Worm (Caenorhabditis elegans) whole organism, young adult: Measurements from ENCODE around the gene sftb-1.

ENCODE experiments used
- B0336.3 ChIP-seq: fragments of 200-800 bp; sonication (Bioruptor generic); IDR thresholded peaks from 2 replicates; pipeline ENCODE4 v1.3.6; 2022; ENCODE audit warnings: missing genetic modification characterization, missing compliant biosample characterization
- F23B12.7 ChIP-seq: sonication (generic microtip); optimal IDR thresholded peaks from 2 replicates; lab custom pipeline; 2017; ENCODE audit warnings: missing genetic modification characterization, mild to moderate bottlenecking, missing compliant biosample characterization, antibody characterized with exemption, moderate library complexity; ENCODE audit not compliant: insufficient read depth
- F33H1.4 ChIP-seq: fragments of 200-800 bp; sonication (Bioruptor generic); IDR thresholded peaks from 2 replicates; pipeline ENCODE4 v1.3.6; 2022; ENCODE audit warnings: missing genetic modification reagents, missing genetic modification characterization, missing compliant biosample characterization
- F49E8.2 ChIP-seq: sonication (generic microtip); optimal IDR thresholded peaks from 3 replicates; lab custom pipeline; 2017; ENCODE audit warnings: missing genetic modification characterization, mild to moderate bottlenecking, missing compliant biosample characterization, antibody characterized with exemption, moderate library complexity; ENCODE audit not compliant: insufficient read depth
- F52B5.7 ChIP-seq: sonication (generic microtip); optimal IDR thresholded peaks from 2 replicates; lab custom pipeline; 2016; ENCODE audit warnings: mild to moderate bottlenecking, missing genetic modification characterization, missing compliant biosample characterization
- F57A8.1 ChIP-seq: fragments of 200-800 bp; sonication (Bioruptor generic); optimal IDR thresholded peaks from 2 replicates; lab custom pipeline; 2018; ENCODE audit warnings: mild to moderate bottlenecking, missing genetic modification characterization, moderate library complexity, missing compliant biosample characterization
- T26A5.8 ChIP-seq: sonication (generic microtip); optimal IDR thresholded peaks from 2 replicates; lab custom pipeline; 2016; ENCODE audit warnings: missing genetic modification characterization, missing compliant biosample characterization
- Y53F4B.3 ChIP-seq: fragments of 200-800 bp; sonication (Bioruptor generic); IDR thresholded peaks from 2 replicates; pipeline ENCODE4 v1.3.6; 2022; ENCODE audit warnings: missing genetic modification reagents, missing genetic modification characterization, missing compliant biosample characterization
- Y67H2A.10 ChIP-seq: fragments of 200-800 bp; sonication (Bioruptor generic); conservative IDR thresholded peaks from 2 replicates; pipeline ENCODE4 v1.3.6; 2022; ENCODE audit warnings: missing genetic modification reagents, missing genetic modification characterization, missing compliant biosample characterization
- ama-1 ChIP-seq, 3 experiments: fragments of 150-350 bp in 1 of 3; sonication (generic microtip) in 2 of 3; optimal IDR thresholded peaks; 2 replicates each; lab custom pipeline; 2014 to 2018; ENCODE audit warnings: missing biosample characterization in 2 of 3, missing genetic modification characterization in 2 of 3, missing genetic modification reagents in 2 of 3
- aptf-2 ChIP-seq: fragments of 200-800 bp; sonication (Bioruptor generic); conservative IDR thresholded peaks from 2 replicates; pipeline ENCODE4 v1.3.6; 2022; ENCODE audit warnings: missing genetic modification reagents, missing genetic modification characterization, missing compliant biosample characterization
- bed-1 ChIP-seq: fragments of 200-800 bp; sonication (Bioruptor generic); IDR thresholded peaks from 2 replicates; pipeline ENCODE4 v1.3.6; 2022; ENCODE audit warnings: missing genetic modification reagents, missing genetic modification characterization, missing compliant biosample characterization
- ccch-3 ChIP-seq: fragments of 200-800 bp; sonication (Bioruptor generic); optimal IDR thresholded peaks from 2 replicates; lab custom pipeline; 2018; ENCODE audit warnings: mild to moderate bottlenecking, missing genetic modification characterization, missing compliant biosample characterization
- chd-7 ChIP-seq: sonication (generic microtip); optimal IDR thresholded peaks from 2 replicates; lab custom pipeline; 2016; ENCODE audit warnings: mild to moderate bottlenecking, missing genetic modification characterization, moderate library complexity, missing compliant biosample characterization
- die-1 ChIP-seq: sonication (generic microtip); optimal IDR thresholded peaks from 2 replicates; lab custom pipeline; 2016; ENCODE audit warnings: missing genotype, mild to moderate bottlenecking, missing genetic modification characterization, missing compliant biosample characterization
- efl-1 ChIP-seq: fragments of 150-350 bp; optimal IDR thresholded peaks from 2 replicates; lab custom pipeline; 2014; ENCODE audit warnings: missing biosample characterization, missing genetic modification reagents, missing genetic modification characterization
- him-1 ChIP-seq: sonication (generic microtip); optimal IDR thresholded peaks from 2 replicates; lab custom pipeline; 2016; ENCODE audit warnings: missing genotype, missing genetic modification reagents, missing genetic modification characterization, missing compliant biosample characterization
- let-526 ChIP-seq: fragments of 200-800 bp; sonication (Bioruptor generic); IDR thresholded peaks from 2 replicates; pipeline ENCODE4 v1.3.6; 2022; ENCODE audit warnings: missing genetic modification reagents, missing genetic modification characterization, missing compliant biosample characterization
- let-607 ChIP-seq, 2 experiments: fragments of 200-800 bp in 1 of 2; sonication (Bioruptor generic) in 1 of 2; sonication (generic microtip) in 1 of 2; optimal IDR thresholded peaks; 2 replicates each; lab custom pipeline; 2016 to 2018; ENCODE audit warnings: mild to moderate bottlenecking in 2 of 2, missing compliant biosample characterization in 2 of 2, missing genetic modification characterization in 2 of 2, moderate library complexity in 2 of 2, missing genotype in 1 of 2
- lin-26 ChIP-seq: fragments of 200-800 bp; sonication (Bioruptor generic); IDR thresholded peaks from 2 replicates; pipeline ENCODE4 v1.3.6; 2022; ENCODE audit warnings: missing genetic modification reagents, missing genetic modification characterization, missing compliant biosample characterization
- lir-1 ChIP-seq: fragments of 200-800 bp; sonication (Bioruptor generic); conservative IDR thresholded peaks from 2 replicates; pipeline ENCODE4 v1.3.6; 2022; ENCODE audit warnings: missing genetic modification reagents, missing genetic modification characterization, missing compliant biosample characterization
- lsl-1 ChIP-seq: fragments of 200-800 bp; sonication (Bioruptor generic); optimal IDR thresholded peaks from 2 replicates; lab custom pipeline; 2018; ENCODE audit warnings: mild to moderate bottlenecking, missing genetic modification characterization, moderate library complexity, missing compliant biosample characterization
- madf-10 ChIP-seq: sonication (generic microtip); optimal IDR thresholded peaks from 2 replicates; lab custom pipeline; 2016; ENCODE audit warnings: mild to moderate bottlenecking, missing genetic modification characterization, missing compliant biosample characterization
- madf-6 ChIP-seq: fragments of 200-800 bp; sonication (Bioruptor generic); IDR thresholded peaks from 2 replicates; pipeline ENCODE4 v1.3.6; 2022; ENCODE audit warnings: missing genetic modification reagents, missing genetic modification characterization, missing compliant biosample characterization
- mcd-1 ChIP-seq: fragments of 200-800 bp; sonication (Bioruptor generic); IDR thresholded peaks from 2 replicates; pipeline ENCODE4 v1.3.6; 2022; ENCODE audit warnings: missing genetic modification reagents, missing genetic modification characterization, missing compliant biosample characterization
- mel-28 ChIP-seq: sonication (generic microtip); optimal IDR thresholded peaks from 2 replicates; lab custom pipeline; 2016; ENCODE audit warnings: borderline replicate concordance, mild to moderate bottlenecking, missing genetic modification characterization, missing compliant biosample characterization
- mxl-1 ChIP-seq: sonication (generic microtip); optimal IDR thresholded peaks from 2 replicates; lab custom pipeline; 2016; ENCODE audit warnings: missing genetic modification characterization, missing compliant biosample characterization
- nhr-179 ChIP-seq: sonication (generic microtip); optimal IDR thresholded peaks from 2 replicates; lab custom pipeline; 2016; ENCODE audit warnings: mild to moderate bottlenecking, missing genetic modification characterization, missing compliant biosample characterization
- nhr-80 ChIP-seq: sonication (generic microtip); optimal IDR thresholded peaks from 2 replicates; lab custom pipeline; 2016; ENCODE audit warnings: missing genetic modification characterization, missing compliant biosample characterization
- nhr-90 ChIP-seq: sonication (generic microtip); optimal IDR thresholded peaks from 2 replicates; lab custom pipeline; 2016; ENCODE audit warnings: missing genotype, mild to moderate bottlenecking, missing genetic modification characterization, missing compliant biosample characterization
- rcor-1 ChIP-seq: fragments of 200-800 bp; sonication (Bioruptor generic); IDR thresholded peaks from 2 replicates; pipeline ENCODE4 v1.3.6; 2022; ENCODE audit warnings: missing genetic modification reagents, missing genetic modification characterization, missing compliant biosample characterization
- rec-8 ChIP-seq, 2 experiments: sonication (generic microtip); optimal IDR thresholded peaks; 2 replicates each; lab custom pipeline; 2016; ENCODE audit warnings: mild to moderate bottlenecking in 2 of 2, missing genetic modification characterization in 2 of 2, missing genetic modification reagents in 2 of 2, missing genotype in 2 of 2, missing biosample characterization in 1 of 2, missing compliant biosample characterization in 1 of 2, moderate library complexity in 1 of 2
- repo-1 ChIP-seq: sonication (generic microtip); optimal IDR thresholded peaks from 2 replicates; lab custom pipeline; 2017; ENCODE audit warnings: mild to moderate bottlenecking, missing genetic modification characterization, missing compliant biosample characterization
- snpc-1.1 ChIP-seq: sonication (generic microtip); optimal IDR thresholded peaks from 2 replicates; lab custom pipeline; 2017; ENCODE audit warnings: missing genetic modification characterization, mild to moderate bottlenecking, missing compliant biosample characterization, antibody characterized with exemption, moderate library complexity, missing genotype, missing genetic modification reagents; ENCODE audit not compliant: insufficient read depth
- tbp1 ChIP-seq: fragments of 200-800 bp; sonication (Bioruptor generic); optimal IDR thresholded peaks from 2 replicates; lab custom pipeline; 2018; ENCODE audit warnings: mild to moderate bottlenecking, missing genetic modification characterization, missing compliant biosample characterization
- xnd-1 ChIP-seq: sonication (generic microtip); optimal IDR thresholded peaks from 2 replicates; lab custom pipeline; 2016; ENCODE audit warnings: missing genotype, missing genetic modification reagents, missing genetic modification characterization, missing compliant biosample characterization
- zfh-2 ChIP-seq: fragments of 200-800 bp; sonication (Bioruptor generic); conservative IDR thresholded peaks from 2 replicates; pipeline ENCODE4 v1.3.6; 2022; ENCODE audit warnings: missing genetic modification reagents, missing genetic modification characterization, missing compliant biosample characterization

The sftb-1 gene

DNA sequence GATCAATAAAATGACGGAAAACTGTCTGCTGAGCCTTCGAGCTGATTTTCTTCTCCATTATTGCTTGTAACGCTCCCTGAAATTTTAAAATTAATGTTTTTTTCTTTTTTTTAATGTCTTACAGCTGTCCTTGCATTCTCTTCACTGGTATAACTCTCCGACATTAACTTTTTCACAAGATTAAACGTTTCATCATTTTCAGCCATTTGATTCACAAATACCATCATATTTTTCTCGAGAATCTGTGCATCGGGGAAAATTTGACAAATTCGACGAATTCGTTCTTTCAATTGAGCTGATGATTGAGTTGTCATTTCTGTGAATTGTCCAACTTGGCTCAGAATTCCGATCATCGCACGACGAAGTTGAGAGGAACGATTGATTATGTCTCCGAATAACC lies 40.2 kb upstream of the sftb-1 start:
- TF ChIP-seq let-607 (tag; optimal IDR thresholded peaks at IDR 0.05; lab: Kevin White, UChicago) = no peak
- no peak for TF ChIP-seq aptf-2

DNA sequence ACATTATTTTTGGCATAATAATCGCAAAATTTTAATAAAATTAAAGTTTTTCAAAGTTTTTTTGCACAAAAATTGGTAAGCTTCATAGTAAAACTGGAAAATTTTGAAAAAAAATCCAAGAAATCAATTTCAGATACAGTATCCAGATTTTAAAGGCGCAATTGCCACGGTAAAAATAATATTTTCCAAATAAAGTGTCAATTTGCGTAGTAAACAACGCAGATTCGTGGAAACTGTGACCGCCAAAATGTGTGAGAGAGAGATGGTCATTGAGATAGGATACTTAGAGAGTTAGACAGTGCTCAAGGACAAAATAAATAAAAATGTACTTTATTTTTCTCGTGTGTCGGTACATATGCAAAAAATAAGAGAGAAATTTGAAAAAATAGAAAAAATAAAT lies 33.7 kb upstream of the sftb-1 start:
- TF ChIP-seq xnd-1 (tag; lab: Kevin White, UChicago) (peak; percentile 29), nhr-90 (tag; lab: Kevin White, UChicago) (no peak), efl-1 (GFP tag; lab: Kevin White, UChicago) (peak; percentile 29), madf-6 (GFP tag; lab: Robert Waterston, UW) (peak; percentile 39; the same call in 1 of the 2 replicates), lsl-1 (peak; percentile 65)
- TF ChIP-seq, all 124 proteins: peak for 4

DNA sequence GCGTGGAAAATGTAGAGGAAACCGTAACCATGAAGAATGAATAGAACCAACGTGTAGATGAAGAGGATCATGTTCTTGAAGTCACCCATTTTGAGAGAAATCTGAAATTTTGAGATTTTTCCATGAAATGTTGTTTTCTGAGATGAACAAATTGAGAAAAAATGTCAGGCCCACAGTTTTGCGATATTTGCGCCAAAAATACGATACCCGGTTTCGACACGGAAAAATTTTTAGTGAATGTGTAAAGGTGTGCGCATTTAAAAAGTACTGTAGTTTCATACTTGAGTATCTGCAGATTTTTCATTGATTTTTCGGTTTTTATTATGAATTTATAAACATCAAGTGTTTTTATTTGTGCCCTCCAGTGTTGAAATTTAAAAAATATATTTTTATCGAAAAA lies 33.2 kb upstream of the sftb-1 start, which contains the start of gene R10E4.9:
Gene R10E4.9, minus strand, starts transcription at position 101 of the 400 bp plus-strand sequence.
- TF ChIP-seq repo-1 (no peak), snpc-1.1 (tag; lab: Kevin White, UChicago) (no peak), Y53F4B.3 (GFP tag; lab: Robert Waterston, UW) (no peak), tbp1 (GFP tag; lab: Kevin White, UChicago) (no peak), F23B12.7 (tag; lab: Kevin White, UChicago) (no peak), bed-1 (GFP tag; lab: Robert Waterston, UW) (no peak), F57A8.1 (GFP tag; lab: Kevin White, UChicago) (no peak), madf-10 (tag; lab: Kevin White, UChicago) (no peak), let-526 (GFP tag; lab: Robert Waterston, UW) (no peak), T26A5.8 (no peak), mcd-1 (GFP tag; lab: Robert Waterston, UW) (no peak), him-1 (no peak), ama-1 (optimal IDR thresholded peaks at IDR 0.05; lab: Kevin White, UChicago) (no peak), ama-1 (GFP tag; optimal IDR thresholded peaks at IDR 0.05; lab: Kevin White, UChicago) (no peak), rcor-1 (GFP tag; lab: Robert Waterston, UW) (no peak), lir-1 (GFP tag; lab: Robert Waterston, UW) (no peak)

DNA sequence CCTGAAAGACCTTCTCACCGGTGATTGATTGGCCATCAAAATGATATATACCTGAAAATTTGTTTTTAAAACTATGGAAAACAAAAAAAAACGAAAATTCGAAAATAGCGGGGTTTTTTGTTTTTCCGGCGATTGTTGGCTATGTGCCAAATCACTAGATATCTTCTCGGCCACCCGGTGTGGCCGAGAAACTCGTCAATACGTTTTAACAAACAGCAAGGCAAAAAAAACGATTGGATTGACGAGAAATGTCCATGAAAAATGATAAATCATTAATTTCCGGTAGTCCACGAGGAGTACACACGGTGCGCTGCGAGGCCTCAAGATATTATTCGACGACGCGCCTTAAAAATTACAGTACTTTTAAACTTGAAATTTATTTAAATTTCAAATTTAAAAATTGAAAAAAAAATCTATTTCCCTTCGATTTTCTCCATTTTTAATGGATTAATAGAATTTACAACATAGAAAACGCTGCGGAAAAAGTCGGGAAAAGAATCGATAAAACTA lies 32.0 kb upstream of the sftb-1 start, which contains the start of gene R10E4.11:
Gene R10E4.11, minus strand, starts transcription at position 51 of the 510 bp plus-strand sequence.
- TF ChIP-seq F33H1.4 (GFP tag; lab: Robert Waterston, UW) (peak; percentile 61), F52B5.7 (tag; lab: Kevin White, UChicago) (no peak), lsl-1 (peak; percentile 66), ama-1 (optimal IDR thresholded peaks at IDR 0.05; lab: Kevin White, UChicago) (no peak), ama-1 (GFP tag; optimal IDR thresholded peaks at IDR 0.05; lab: Kevin White, UChicago) (no peak), madf-6 (GFP tag; lab: Robert Waterston, UW) (peak; percentile 54; the same call in 1 of the 2 replicates)

DNA sequence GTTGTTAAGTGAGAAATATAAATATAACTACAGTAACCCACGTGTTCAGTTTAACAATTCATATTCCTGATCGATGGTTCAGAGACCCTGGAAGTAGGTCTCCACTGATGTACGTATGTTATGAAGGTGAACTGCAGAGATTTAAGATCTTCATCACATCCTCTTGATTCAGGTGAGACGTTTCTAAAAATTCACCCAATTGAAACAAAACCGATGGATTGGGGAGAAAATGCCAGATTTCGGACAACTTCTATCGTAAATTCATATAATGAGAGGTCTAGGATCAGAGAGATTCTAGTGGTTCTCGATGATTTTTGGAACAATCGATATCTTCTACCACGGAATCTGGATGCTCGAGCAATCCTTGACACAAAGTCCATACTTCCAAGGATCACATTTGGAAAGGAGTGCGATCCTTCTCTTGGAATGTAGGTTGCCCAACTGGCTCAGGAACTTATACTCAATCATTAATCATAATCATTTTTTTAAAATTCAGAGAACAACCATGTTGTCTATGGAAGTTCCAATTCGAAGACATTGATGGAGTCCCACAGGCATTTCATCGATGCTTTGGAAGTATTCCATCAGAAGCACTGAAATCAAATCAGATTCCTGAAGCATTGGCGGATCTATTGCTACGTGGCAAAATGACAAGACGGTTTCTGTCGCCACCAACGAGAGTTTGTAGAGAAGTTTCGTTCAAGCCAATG lies 25.2 kb upstream of the sftb-1 start, which contains the start of the genes nth-1 and R10E4.7:
Gene nth-1, minus strand, starts transcription at position 101 of the 710 bp plus-strand sequence.
Gene R10E4.7, plus strand, starts transcription at position 660 of the 710 bp plus-strand sequence.
- TF ChIP-seq let-607 (tag; optimal IDR thresholded peaks at IDR 0.05; lab: Kevin White, UChicago) (no peak), mel-28 (tag; lab: Kevin White, UChicago) (no peak), ccch-3 (no peak), F49E8.2 (tag; lab: Kevin White, UChicago) (no peak), bed-1 (GFP tag; lab: Robert Waterston, UW) (no peak), nhr-80 (no peak), mcd-1 (GFP tag; lab: Robert Waterston, UW) (no peak), mxl-1 (tag; lab: Kevin White, UChicago) (no peak), Y67H2A.10 (no peak), lin-26 (GFP tag; lab: Robert Waterston, UW) (no peak), let-526 (GFP tag; lab: Robert Waterston, UW) (no peak), B0336.3 (no peak), die-1 (tag; lab: Kevin White, UChicago) (no peak), nhr-179 (no peak), zfh-2 (GFP tag; lab: Robert Waterston, UW) (no peak), chd-7 (tag; lab: Kevin White, UChicago) (no peak), rec-8 (tag; optimal IDR thresholded peaks at IDR 0.05; lab: Kevin White, UChicago) (no peak)
